Worm (Caenorhabditis elegans) whole organism, L3 larva: Measurements from ENCODE around the gene cyld-1.

Experiments used
- ZK546.5 ChIP-seq: sonication (generic microtip); optimal IDR thresholded peaks from 2 replicates; lab custom pipeline; 2017; ENCODE audit warnings: missing biosample characterization, missing genetic modification characterization
- aly-2 ChIP-seq: fragments of 150-350 bp; optimal IDR thresholded peaks from 2 replicates; lab custom pipeline; 2014; ENCODE audit warnings: missing biosample characterization, missing genetic modification characterization
- ama-1 ChIP-seq: fragments of 150-350 bp; optimal IDR thresholded peaks from 2 replicates; lab custom pipeline; 2018
- ceh-82 ChIP-seq: fragments of 150-350 bp; optimal IDR thresholded peaks from 2 replicates; lab custom pipeline; 2014; ENCODE audit warnings: missing biosample characterization, missing genetic modification characterization
- daf-12 ChIP-seq: fragments of 150-350 bp; optimal IDR thresholded peaks from 2 replicates; lab custom pipeline; 2014; ENCODE audit warnings: missing biosample characterization, missing genetic modification reagents, missing genetic modification characterization
- egl-27 ChIP-seq: sonication (generic microtip); optimal IDR thresholded peaks from 4 replicates; lab custom pipeline; 2017; ENCODE audit warnings: missing biosample characterization, missing genetic modification reagents, missing genetic modification characterization
- elt-1 ChIP-seq: fragments of 150-350 bp; optimal IDR thresholded peaks from 2 replicates; lab custom pipeline; 2014; ENCODE audit warnings: missing biosample characterization, missing genetic modification characterization
- elt-2 ChIP-seq: sonication (generic microtip); optimal IDR thresholded peaks from 2 replicates; lab custom pipeline; 2016; ENCODE audit warnings: missing genetic modification reagents, mild to moderate bottlenecking, missing genetic modification characterization, missing compliant biosample characterization
- eor-1 ChIP-seq, 2 experiments: fragments of 150-350 bp; optimal IDR thresholded peaks; 2 replicates each; lab custom pipeline; 2014 to 2018; ENCODE audit warnings: missing biosample characterization in 2 of 2, missing genetic modification characterization in 2 of 2
- fkh-10 ChIP-seq: sonication (generic microtip); optimal IDR thresholded peaks from 2 replicates; lab custom pipeline; 2017; ENCODE audit warnings: missing biosample characterization, missing genetic modification reagents, missing genetic modification characterization
- fkh-2 ChIP-seq: fragments of 150-350 bp; optimal IDR thresholded peaks from 2 replicates; lab custom pipeline; 2014; ENCODE audit warnings: missing biosample characterization, missing genetic modification reagents, missing genetic modification characterization
- fos-1 ChIP-seq: fragments of 150-350 bp; optimal IDR thresholded peaks from 2 replicates; lab custom pipeline; 2014; ENCODE audit warnings: missing biosample characterization, missing genetic modification characterization
- hmg-11 ChIP-seq: sonication (generic microtip); optimal IDR thresholded peaks from 2 replicates; lab custom pipeline; 2016; ENCODE audit warnings: missing genetic modification characterization, missing compliant biosample characterization
- jun-1 ChIP-seq: fragments of 150-350 bp; optimal IDR thresholded peaks from 2 replicates; lab custom pipeline; 2014; ENCODE audit warnings: missing biosample characterization, missing genetic modification reagents, missing genetic modification characterization
- lin-15B ChIP-seq: fragments of 150-350 bp; optimal IDR thresholded peaks from 2 replicates; lab custom pipeline; 2014; ENCODE audit warnings: missing biosample characterization, missing genetic modification characterization
- lsy-12 ChIP-seq: sonication (generic microtip); optimal IDR thresholded peaks from 2 replicates; lab custom pipeline; 2016; ENCODE audit warnings: mild to moderate bottlenecking, missing genetic modification characterization, missing compliant biosample characterization
- nfya-1 ChIP-seq: sonication (generic microtip); optimal IDR thresholded peaks from 2 replicates; lab custom pipeline; 2017; ENCODE audit warnings: missing genetic modification characterization, mild to moderate bottlenecking, missing compliant biosample characterization, antibody characterized with exemption, moderate library complexity; ENCODE audit not compliant: insufficient read depth
- nhr-11 ChIP-seq: fragments of 150-350 bp; optimal IDR thresholded peaks from 2 replicates; lab custom pipeline; 2014; ENCODE audit warnings: missing biosample characterization, missing genetic modification characterization
- nhr-23 ChIP-seq: fragments of 150-350 bp; optimal IDR thresholded peaks from 2 replicates; lab custom pipeline; 2014; ENCODE audit warnings: missing biosample characterization, missing genetic modification reagents, missing genetic modification characterization
- nhr-237 ChIP-seq: fragments of 150-350 bp; optimal IDR thresholded peaks from 2 replicates; lab custom pipeline; 2014; ENCODE audit warnings: missing biosample characterization, missing genetic modification characterization
- nhr-25 ChIP-seq: sonication (generic microtip); optimal IDR thresholded peaks from 2 replicates; lab custom pipeline; 2017; ENCODE audit warnings: missing biosample characterization, missing genetic modification characterization
- nhr-28 ChIP-seq: fragments of 150-350 bp; optimal IDR thresholded peaks from 2 replicates; lab custom pipeline; 2014; ENCODE audit warnings: missing biosample characterization, missing genetic modification characterization
- nhr-43 ChIP-seq: sonication (generic microtip); optimal IDR thresholded peaks from 2 replicates; lab custom pipeline; 2016; ENCODE audit warnings: mild to moderate bottlenecking, missing genetic modification characterization, missing compliant biosample characterization; ENCODE audit not compliant: poor library complexity, severe bottlenecking
- nhr-67 ChIP-seq: fragments of 150-350 bp; optimal IDR thresholded peaks from 2 replicates; lab custom pipeline; 2014; ENCODE audit warnings: missing biosample characterization, missing genetic modification characterization
- nhr-77 ChIP-seq: fragments of 150-350 bp; optimal IDR thresholded peaks from 2 replicates; lab custom pipeline; 2014; ENCODE audit warnings: missing biosample characterization, missing genetic modification characterization
- pha-4 ChIP-seq: fragments of 150-350 bp; optimal IDR thresholded peaks from 2 replicates; lab custom pipeline; 2014; ENCODE audit warnings: missing biosample characterization, missing genetic modification reagents, missing genetic modification characterization
- pqm-1 ChIP-seq: fragments of 150-350 bp; optimal IDR thresholded peaks from 2 replicates; lab custom pipeline; 2017; ENCODE audit warnings: missing biosample characterization, missing genetic modification characterization, inconsistent platforms
- tbx-2 ChIP-seq: sonication (generic microtip); optimal IDR thresholded peaks from 2 replicates; lab custom pipeline; 2016; ENCODE audit warnings: mild to moderate bottlenecking, missing genetic modification characterization, missing compliant biosample characterization
- unc-62 ChIP-seq: fragments of 150-350 bp; sonication (generic microtip); optimal IDR thresholded peaks from 4 replicates; lab custom pipeline; 2014; ENCODE audit warnings: missing biosample characterization, missing genetic modification reagents, missing genetic modification characterization
- zag-1 ChIP-seq: fragments of 150-350 bp; optimal IDR thresholded peaks from 2 replicates; lab custom pipeline; 2014; ENCODE audit warnings: missing biosample characterization, missing genetic modification characterization
- ztf-11 ChIP-seq: fragments of 150-350 bp; optimal IDR thresholded peaks from 2 replicates; lab custom pipeline; 2014; ENCODE audit warnings: missing biosample characterization, missing genetic modification characterization
- ztf-4 ChIP-seq: fragments of 150-350 bp; optimal IDR thresholded peaks from 2 replicates; lab custom pipeline; 2014; ENCODE audit warnings: missing biosample characterization, missing genetic modification characterization

The cyld-1 gene

ce11 chrIII:9946806-9947419, 36.5 kb upstream of the cyld-1 start, which contains the start of gene K03H1.7:
Gene K03H1.7 (plus strand): TSS chrIII:9947405.
- TF ChIP-seq lin-15B (tag; lab: Kevin White, UChicago) (peak; percentile 73), nhr-67 (tag; lab: Kevin White, UChicago) (no peak)

- TF ChIP-seq nhr-25 (tag; lab: Kevin White, UChicago) (no peak), fos-1 (tag; lab: Kevin White, UChicago) (no peak), elt-2 (tag; lab: Kevin White, UChicago) (no peak), ZK546.5 (tag; lab: Kevin White, UChicago) (no peak), nhr-23 (tag; lab: Kevin White, UChicago) (no peak), fkh-2 (no peak), nhr-28 (tag; lab: Kevin White, UChicago) (no peak), nhr-67 (tag; lab: Kevin White, UChicago) (no peak), tbx-2 (tag; lab: Kevin White, UChicago) (no peak), unc-62 (no peak), nhr-11 (tag; lab: Kevin White, UChicago) (no peak), daf-12 (tag; lab: Kevin White, UChicago) (no peak), ama-1 (no peak), egl-27 (no peak), ztf-4 (tag; lab: Kevin White, UChicago) (no peak), jun-1 (tag; lab: Kevin White, UChicago) (no peak), lsy-12 (tag; lab: Kevin White, UChicago) (no peak), elt-1 (tag; lab: Kevin White, UChicago) (no peak), ceh-82 (tag; lab: Kevin White, UChicago) (no peak)
These were observed 34.3 kb upstream of the cyld-1 start, which contains the start of gene gln-2 for ce11 chrIII:9944723-9945122. Gene gln-2 (minus strand): TSS chrIII:9944823.

ce11 chrIII:9941020-9941674, 30.7 kb upstream of the cyld-1 start, which contains the start of the genes K03H1.9 and K03H1.12:
Gene K03H1.9 (minus strand): TSS chrIII:9941490.
Gene K03H1.12 (plus strand): TSS chrIII:9941624.
- no peak for TF ChIP-seq lin-15B (tag; lab: Kevin White, UChicago)
- no peak for TF ChIP-seq fos-1 (tag; lab: Kevin White, UChicago)
- no peak for TF ChIP-seq ztf-11
- no peak for TF ChIP-seq nhr-43 (tag; lab: Kevin White, UChicago)
- no peak for TF ChIP-seq pqm-1 (tag; lab: Kevin White, UChicago)
- TF ChIP-seq tbx-2 (tag; lab: Kevin White, UChicago): no peak
- no peak for TF ChIP-seq nhr-77 (tag; lab: Kevin White, UChicago)
- TF ChIP-seq fkh-2: no peak
- TF ChIP-seq fkh-10 (GFP tag; lab: Kevin White, UChicago): no peak
- TF ChIP-seq ama-1: no peak
- no peak for TF ChIP-seq nhr-237
- TF ChIP-seq zag-1: no peak

ce11 chrIII:9932091-9932490, 21.6 kb upstream of the cyld-1 start, which contains the start of gene dec-7:
Gene dec-7 (plus strand): TSS chrIII:9932398.
- TF ChIP-seq pha-4 (tag; lab: Kevin White, UChicago) (peak; percentile 2), elt-2 (tag; lab: Kevin White, UChicago) (peak; percentile 45), hmg-11 (tag; lab: Kevin White, UChicago) (no peak)

ce11 chrIII:9930406-9930805, 19.9 kb upstream of the cyld-1 start:
- TF ChIP-seq ZK546.5 (tag; lab: Kevin White, UChicago) (no peak), zag-1 (no peak), pqm-1 (tag; lab: Kevin White, UChicago) (peak; percentile 92), pha-4 (tag; lab: Kevin White, UChicago) (peak; percentile 47), eor-1 (tag; optimal IDR thresholded peaks at IDR 0.05; lab: Kevin White, UChicago) (no peak), jun-1 (tag; lab: Kevin White, UChicago) (peak; percentile 40), egl-27 (no peak), aly-2 (tag; lab: Kevin White, UChicago) (no peak), elt-2 (tag; lab: Kevin White, UChicago) (peak; percentile 98), nfya-1 (tag; lab: Kevin White, UChicago) (peak; percentile 53)
- TF ChIP-seq, all 47 proteins: peak for 5
